Fruit fly (Drosophila melanogaster) Kc167 (cell line): ENCODE results near the gene bigmax.

Experiments
- Myc ChIP-seq: fragments of >200 bp; optimal IDR thresholded peaks from 2 replicates; lab custom pipeline; 2017; ENCODE audit warnings: missing external identifiers
- Sin3A ChIP-seq: fragments of >200 bp; optimal IDR thresholded peaks from 2 replicates; lab custom pipeline; 2018; ENCODE audit warnings: missing external identifiers
- h ChIP-seq: fragments of >200 bp; optimal IDR thresholded peaks from 3 replicates; lab custom pipeline; 2018; ENCODE audit warnings: missing external identifiers
- insv ChIP-seq: fragments of >200 bp; optimal IDR thresholded peaks from 3 replicates; lab custom pipeline; 2018; ENCODE audit warnings: missing external identifiers
- psq ChIP-seq: fragments of >200 bp; optimal IDR thresholded peaks from 2 replicates; lab custom pipeline; 2017; ENCODE audit warnings: missing external identifiers
- ttk ChIP-seq: sonication (Bioruptor generic); optimal IDR thresholded peaks from 2 replicates; lab custom pipeline; 2017; ENCODE audit warnings: missing external identifiers

bigmax gene

dm6 chr3R:27246264-27246663 is 42.1 kb downstream of the bigmax start:
- TF ChIP-seq h (lab: Kevin White, UChicago) (no peak), insv (lab: Kevin White, UChicago) (no peak), psq (lab: Kevin White, UChicago) (no peak), ttk (lab: Kevin White, UChicago) (no peak), Myc (lab: Kevin White, UChicago) (no peak), Sin3A (lab: Kevin White, UChicago) (no peak)

DNA sequence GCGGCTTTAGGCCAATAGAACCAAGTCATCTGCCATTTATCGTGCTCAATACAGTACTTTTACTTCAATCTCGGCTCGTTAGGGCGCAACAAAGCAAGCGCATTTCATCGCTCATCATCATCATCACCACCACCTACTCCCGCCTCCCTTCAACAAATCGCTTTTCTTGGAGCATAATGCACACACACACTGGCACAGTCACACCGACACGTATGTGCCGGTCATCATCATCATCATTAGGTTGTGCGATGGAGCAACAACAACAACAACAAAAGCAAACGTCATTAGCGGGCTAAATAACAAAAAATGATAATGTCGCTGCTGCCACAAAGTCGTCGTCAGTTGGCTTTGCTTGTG is 42.9 kb downstream of the bigmax start:
- no peak for TF ChIP-seq h (lab: Kevin White, UChicago)
- TF ChIP-seq Sin3A (lab: Kevin White, UChicago), result no peak

- no peak for TF ChIP-seq h (lab: Kevin White, UChicago)
- no peak for TF ChIP-seq ttk (lab: Kevin White, UChicago)
- no peak for TF ChIP-seq Myc (lab: Kevin White, UChicago)
- TF ChIP-seq insv (lab: Kevin White, UChicago), result no peak
- no peak for TF ChIP-seq Sin3A (lab: Kevin White, UChicago)
- no peak for TF ChIP-seq psq (lab: Kevin White, UChicago)
These were observed 43.5 kb downstream of the bigmax start, which contains the start of gene CG18766 for dm6 chr3R:27244742-27245400. Gene CG18766, minus strand, starts transcription at chr3R:27245249.

- no peak for TF ChIP-seq Sin3A (lab: Kevin White, UChicago)
- no peak for TF ChIP-seq ttk (lab: Kevin White, UChicago)
- no peak for TF ChIP-seq Myc (lab: Kevin White, UChicago)
- TF ChIP-seq insv (lab: Kevin White, UChicago), result no peak
- no peak for TF ChIP-seq psq (lab: Kevin White, UChicago)
These were observed 43.9 kb downstream of the bigmax start for dm6 chr3R:27244412-27244741.

- TF ChIP-seq insv (lab: Kevin White, UChicago) (no peak), Sin3A (lab: Kevin White, UChicago) (no peak), h (lab: Kevin White, UChicago) (no peak), Myc (lab: Kevin White, UChicago) (no peak), psq (lab: Kevin White, UChicago) (no peak), ttk (lab: Kevin White, UChicago) (no peak)
These were observed 47.4 kb downstream of the bigmax start, which contains the start of gene CG17991 for dm6 chr3R:27240967-27241366. Gene CG17991, plus strand, starts transcription at chr3R:27241267.

DNA sequence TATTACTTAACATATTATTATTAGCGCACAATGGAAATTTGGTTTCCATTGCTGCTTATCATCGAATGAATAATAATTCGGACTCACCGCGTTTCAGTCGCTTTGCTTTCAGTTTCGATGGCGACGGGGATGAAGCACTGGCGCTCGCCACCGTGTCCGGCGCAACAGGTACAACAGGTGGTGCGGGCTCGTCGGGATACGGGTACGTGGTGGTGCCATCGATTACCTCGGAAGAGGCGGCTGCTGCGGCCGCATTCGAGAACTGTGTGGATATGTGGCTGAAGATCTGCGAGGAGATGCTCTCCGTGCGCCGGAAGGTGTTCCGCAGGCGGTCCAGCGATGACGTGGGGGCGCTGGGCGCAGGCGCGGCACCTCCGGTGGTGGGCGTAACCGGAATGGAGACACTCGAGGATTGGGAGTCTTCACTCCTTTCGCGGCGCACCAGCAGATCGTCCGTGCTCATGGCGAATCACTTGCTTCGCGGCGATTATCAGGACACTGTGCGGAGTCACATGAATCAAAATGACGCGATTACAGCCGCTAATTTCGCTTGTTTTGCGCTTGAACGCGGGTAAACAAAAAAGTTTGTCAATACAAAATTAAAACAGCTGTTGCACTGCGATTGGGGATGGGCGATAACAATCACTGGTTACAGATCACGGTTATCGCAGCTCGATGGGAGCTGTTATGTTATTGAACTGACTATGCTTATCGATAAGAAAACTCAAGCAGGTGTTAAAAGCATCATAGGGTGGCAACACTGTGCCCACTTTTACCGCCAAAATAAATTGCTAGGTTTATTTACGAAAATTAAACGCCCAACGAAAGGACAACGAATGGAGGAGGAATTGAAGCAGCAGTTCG is 49.7 kb downstream of the bigmax start, which contains the start of the genes CG31064 and PolA2:
Gene CG31064 (minus strand): TSS at position 648 of the 864 bp plus-strand sequence.
Gene PolA2 (plus strand): TSS at position 726 of the 864 bp plus-strand sequence.
- no peak for TF ChIP-seq ttk (lab: Kevin White, UChicago)
- TF ChIP-seq Sin3A (lab: Kevin White, UChicago), result no peak
- no peak for TF ChIP-seq insv (lab: Kevin White, UChicago)

DNA sequence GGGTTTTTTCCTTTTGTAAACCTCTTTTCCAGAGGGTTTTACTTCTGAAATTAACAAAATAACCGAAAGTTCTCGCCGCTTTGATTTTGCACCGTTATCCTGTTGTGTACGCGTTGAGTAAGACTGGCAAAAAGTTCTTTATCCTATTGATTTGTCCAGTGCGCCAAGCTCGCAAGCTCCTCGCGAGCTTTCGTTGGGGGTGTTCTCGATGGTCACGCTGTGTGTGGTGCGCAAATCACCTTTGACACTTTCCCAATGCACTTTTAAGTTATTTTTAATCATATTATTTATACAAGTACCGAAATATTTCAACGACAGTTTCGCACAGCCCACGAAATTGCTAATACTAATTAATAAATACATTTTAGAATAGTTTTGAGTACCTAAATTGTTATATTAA is 50.3 kb downstream of the bigmax start:
- no peak for TF ChIP-seq ttk (lab: Kevin White, UChicago)
- no peak for TF ChIP-seq Sin3A (lab: Kevin White, UChicago)
- no peak for TF ChIP-seq insv (lab: Kevin White, UChicago)
- TF ChIP-seq psq (lab: Kevin White, UChicago), result no peak
- TF ChIP-seq Myc (lab: Kevin White, UChicago), result no peak
- TF ChIP-seq h (lab: Kevin White, UChicago), result no peak
